Fruit fly (Drosophila melanogaster): ENCODE data around the gene p130CAS.
A peak's percentile ranks its signal among the peaks of the same experiment; 100 is the strongest.

p130CAS gene

dm6 chr3L:184251-184650, 31.6 kb downstream of the p130CAS start, which contains the start of the genes CG34140, Mkp and Mtch (continued):
- TF ChIP-seq Aef1 (GFP tag; IDR thresholded peaks at IDR 0.05) (peak; percentile 88), tna (GFP tag; IDR thresholded peaks at IDR 0.05; ENCODE audit: partially characterized antibody) (peak; percentile 90), wor (GFP tag; IDR thresholded peaks at IDR 0.05) (peak; percentile 57), CG31224 (GFP tag; IDR thresholded peaks at IDR 0.05) (peak; percentile 71), mld (GFP tag; IDR thresholded peaks at IDR 0.05; ENCODE audit: partially characterized antibody) (peak; percentile 60; the same call in 1 of the 3 replicates), slp2 (GFP tag; optimal IDR thresholded peaks at IDR 0.05) (peak; percentile 70), Tbp (GFP tag; optimal IDR thresholded peaks at IDR 0.05) (no peak), CG3726 (GFP tag; IDR thresholded peaks at IDR 0.05) (0 out of 3 replicates have a peak, but pooled peaks have one; percentile 25), CG11696 (GFP tag; IDR thresholded peaks at IDR 0.05) (0 out of 2 replicates have a peak, but pooled peaks have one; percentile 39), ash1 (GFP tag; optimal IDR thresholded peaks at IDR 0.05) (peak; percentile 9), CG8359 (GFP tag; optimal IDR thresholded peaks at IDR 0.05; ENCODE audit: borderline replicate concordance) (no peak), CG12071 (GFP tag; optimal IDR thresholded peaks at IDR 0.05) (no peak), ATbp (GFP tag; optimal IDR thresholded peaks at IDR 0.05) (no peak), sna (GFP tag; IDR thresholded peaks at IDR 0.05; ENCODE audit: partially characterized antibody) (peak; percentile 97), H2.0 (GFP tag; IDR thresholded peaks at IDR 0.05) (peak; percentile 76), CG15514 (GFP tag; optimal IDR thresholded peaks at IDR 0.05) (peak; percentile 84), Bteb2 (GFP tag; optimal IDR thresholded peaks at IDR 0.05) (peak; percentile 82), hkb (optimal IDR thresholded peaks at IDR 0.05) (peak; percentile 88), hkb (GFP tag; IDR thresholded peaks at IDR 0.05) (peak; percentile 85), CG13424 (tag; optimal IDR thresholded peaks at IDR 0.05) (peak; percentile 88), CG15696 (tag; optimal IDR thresholded peaks at IDR 0.05) (peak; percentile 82), CG14710 (tag; optimal IDR thresholded peaks at IDR 0.05) (peak; percentile 92), CG17359 (tag; optimal IDR thresholded peaks at IDR 0.05) (peak; percentile 79), CG18619 (GFP tag; optimal IDR thresholded peaks at IDR 0.05) (peak; percentile 70), toy (GFP tag; IDR thresholded peaks at IDR 0.05) (no peak), usp (GFP tag; optimal IDR thresholded peaks at IDR 0.05) (no peak), rib (GFP tag; IDR thresholded peaks at IDR 0.05) (peak; percentile 76), CG8290 (GFP tag; optimal IDR thresholded peaks at IDR 0.05) (peak; percentile 88), CG8290 (tag; optimal IDR thresholded peaks at IDR 0.05) (peak in 1 of 2 experiments; percentile 66), ranshi (GFP tag; IDR thresholded peaks at IDR 0.05) (peak; percentile 80; the same call in 1 of the 2 replicates), CG10654 (GFP tag; optimal IDR thresholded peaks at IDR 0.05) (peak; percentile 84), en (GFP tag; optimal IDR thresholded peaks at IDR 0.05) (peak; percentile 69), Hr3 (GFP tag; optimal IDR thresholded peaks at IDR 0.05) (peak; percentile 85), CG3163 (GFP tag; optimal IDR thresholded peaks at IDR 0.05) (peak; percentile 42), CG11093 (GFP tag; IDR thresholded peaks at IDR 0.05) (peak; percentile 33; the same call in 1 of the 3 replicates), Stat92E (GFP tag; optimal IDR thresholded peaks at IDR 0.05) (peak in 1 of 3 experiments; percentile 76), Hr78 (GFP tag; optimal IDR thresholded peaks at IDR 0.05) (no peak), Six4 (GFP tag; optimal IDR thresholded peaks at IDR 0.05) (peak; percentile 69), pho (GFP tag; optimal IDR thresholded peaks at IDR 0.05) (peak; percentile 91), Xbp1 (GFP tag; optimal IDR thresholded peaks at IDR 0.05) (peak; percentile 94), CG14860 (GFP tag; IDR thresholded peaks at IDR 0.05; ENCODE audit: partially characterized antibody) (peak; percentile 89), Optix (GFP tag; IDR thresholded peaks at IDR 0.05) (peak; percentile 82), zfh2 (GFP tag; optimal IDR thresholded peaks at IDR 0.05) (peak; percentile 89), Nf-YA (GFP tag; IDR thresholded peaks at IDR 0.05) (no peak), HmgZ (tag; optimal IDR thresholded peaks at IDR 0.05) (peak; percentile 84), Med (GFP tag) (peak; percentile 99), jigr1 (GFP tag; IDR thresholded peaks at IDR 0.05) (no peak), CG5953 (GFP tag; IDR thresholded peaks at IDR 0.05) (no peak), CG34224 (GFP tag; IDR thresholded peaks at IDR 0.05; ENCODE audit: partially characterized antibody) (peak; percentile 94), pita (GFP tag; optimal IDR thresholded peaks at IDR 0.05) (no peak), CG10565 (GFP tag; optimal IDR thresholded peaks at IDR 0.05) (peak; percentile 4)

All from whole organism, embryonic.